Fruit fly (Drosophila melanogaster) whole organism, embryonic: ENCODE measurements around the gene Dtg.

Experiments
- B-H1 ChIP-seq: fragments of 200-800 bp; sonication (Bioruptor generic); IDR thresholded peaks from 3 replicates; pipeline ENCODE4 v1.3.6; 2022; ENCODE audit warnings: missing biosample characterization, missing genetic modification characterization
- Blimp-1 ChIP-seq: fragments of 200-800 bp; sonication (Bioruptor generic); optimal IDR thresholded peaks from 3 replicates; lab custom pipeline; 2018; ENCODE audit warnings: missing biosample characterization, missing genetic modification characterization, mild to moderate bottlenecking, moderate library complexity, missing genetic modification reagents
- CG10565 ChIP-seq: fragments of 200-800 bp; sonication (Bioruptor generic); optimal IDR thresholded peaks from 3 replicates; lab custom pipeline; 2016; ENCODE audit warnings: missing biosample characterization, mild to moderate bottlenecking, missing genetic modification characterization
- CG11695 ChIP-seq: fragments of 200-800 bp; sonication (Bioruptor generic); IDR thresholded peaks from 3 replicates; pipeline ENCODE4 v1.3.6; 2022; ENCODE audit warnings: missing biosample characterization, missing genetic modification characterization
- CG13296 ChIP-seq: fragments of 200-800 bp; sonication (Bioruptor generic); optimal IDR thresholded peaks from 3 replicates; lab custom pipeline; 2018; ENCODE audit warnings: missing biosample characterization, mild to moderate bottlenecking, missing genetic modification characterization
- CG16813 ChIP-seq: fragments of 200-800 bp; sonication (Bioruptor generic); IDR thresholded peaks from 3 replicates; pipeline ENCODE4 v1.3.6; 2022; ENCODE audit warnings: missing biosample characterization, missing genetic modification characterization; ENCODE audit not compliant: partially characterized antibody
- CG17802 ChIP-seq: fragments of 200-800 bp; sonication (Bioruptor generic); optimal IDR thresholded peaks from 2 replicates; lab custom pipeline; 2018; ENCODE audit warnings: missing biosample characterization, mild to moderate bottlenecking, missing genetic modification characterization, moderate library complexity
- CG2116 ChIP-seq: fragments of 200-800 bp; sonication (Bioruptor generic); optimal IDR thresholded peaks from 3 replicates; lab custom pipeline; 2018; ENCODE audit warnings: missing biosample characterization, mild to moderate bottlenecking, missing genetic modification characterization
- CG2202 ChIP-seq: fragments of 200-800 bp; sonication (Bioruptor generic); optimal IDR thresholded peaks from 2 replicates; lab custom pipeline; 2018; ENCODE audit warnings: missing biosample characterization, mild to moderate bottlenecking, missing genetic modification characterization
- CG30403 ChIP-seq: fragments of 200-800 bp; sonication (Bioruptor generic); optimal IDR thresholded peaks from 3 replicates; lab custom pipeline; 2016; ENCODE audit warnings: missing biosample characterization, missing genetic modification characterization
- CG31441 ChIP-seq: fragments of 200-800 bp; sonication (Bioruptor generic); IDR thresholded peaks from 2 replicates; pipeline ENCODE4 v1.3.6; 2022; ENCODE audit warnings: missing biosample characterization, missing genetic modification characterization
- CG3407 ChIP-seq: fragments of 200-800 bp; sonication (Bioruptor generic); optimal IDR thresholded peaks from 2 replicates; lab custom pipeline; 2018; ENCODE audit warnings: missing biosample characterization, mild to moderate bottlenecking, missing genetic modification characterization
- CG3847 ChIP-seq: fragments of 200-800 bp; sonication (Bioruptor generic); IDR thresholded peaks from 2 replicates; pipeline ENCODE4 v1.3.6; 2022; ENCODE audit warnings: missing biosample characterization, missing genetic modification characterization
- CG4360 ChIP-seq: fragments of 200-800 bp; sonication (Bioruptor generic); IDR thresholded peaks from 2 replicates; pipeline ENCODE4 v1.3.6; 2022; ENCODE audit warnings: missing biosample characterization, missing genetic modification characterization
- CG4424 ChIP-seq: fragments of 200-800 bp; sonication (Bioruptor generic); optimal IDR thresholded peaks from 3 replicates; lab custom pipeline; 2016; ENCODE audit warnings: missing biosample characterization, missing genetic modification characterization
- CG5245 ChIP-seq: fragments of 200-800 bp; sonication (Bioruptor generic); optimal IDR thresholded peaks from 3 replicates; lab custom pipeline; 2016; ENCODE audit warnings: missing biosample characterization, missing genetic modification characterization
- CG5953 ChIP-seq: fragments of 200-800 bp; sonication (Bioruptor generic); IDR thresholded peaks from 2 replicates; pipeline ENCODE4 v1.3.6; 2022; ENCODE audit warnings: missing biosample characterization, missing genetic modification characterization
- CG6654 ChIP-seq: fragments of 200-800 bp; sonication (Bioruptor generic); optimal IDR thresholded peaks from 2 replicates; lab custom pipeline; 2017; ENCODE audit warnings: missing biosample characterization, mild to moderate bottlenecking, missing genetic modification characterization
- CG7271 ChIP-seq: fragments of 200-800 bp; sonication (Bioruptor generic); optimal IDR thresholded peaks from 2 replicates; lab custom pipeline; 2018; ENCODE audit warnings: missing biosample characterization, mild to moderate bottlenecking, missing genetic modification characterization, moderate library complexity
- Dad ChIP-seq: fragments of 200-800 bp; sonication (Bioruptor generic); optimal IDR thresholded peaks from 3 replicates; lab custom pipeline; 2016; ENCODE audit warnings: missing biosample characterization, missing genetic modification characterization
- Deaf1 ChIP-seq: fragments of 200-800 bp; optimal IDR thresholded peaks from 3 replicates; lab custom pipeline; 2019; ENCODE audit warnings: missing biosample characterization, mild to moderate bottlenecking, missing genetic modification characterization, moderate library complexity
- Dek ChIP-seq: fragments of 200-800 bp; sonication (Bioruptor generic); optimal IDR thresholded peaks from 3 replicates; lab custom pipeline; 2019; ENCODE audit warnings: missing biosample characterization, mild to moderate bottlenecking, missing genetic modification characterization, moderate library complexity
- Dll ChIP-seq: fragments of 200-800 bp; sonication (Bioruptor generic); IDR thresholded peaks from 4 replicates; pipeline ENCODE4 v1.3.6; 2022; ENCODE audit warnings: missing biosample characterization, missing genetic modification characterization; ENCODE audit not compliant: partially characterized antibody
- Fer2 ChIP-seq: fragments of 200-800 bp; sonication (Bioruptor generic); optimal IDR thresholded peaks from 2 replicates; lab custom pipeline; 2018; ENCODE audit warnings: missing biosample characterization, mild to moderate bottlenecking, missing genetic modification characterization, moderate library complexity
- Hey ChIP-seq: fragments of 200-800 bp; sonication (Bioruptor generic); optimal IDR thresholded peaks from 3 replicates; lab custom pipeline; 2018; ENCODE audit warnings: missing biosample characterization, mild to moderate bottlenecking, missing genetic modification characterization
- Hr51 ChIP-seq, 2 experiments: fragments of 200-800 bp; sonication (Bioruptor generic); optimal IDR thresholded peaks; 2 replicates in 1 of 2; 3 replicates in 1 of 2; lab custom pipeline; 2016 to 2018; ENCODE audit warnings: missing biosample characterization in 2 of 2, missing genetic modification characterization in 2 of 2, mild to moderate bottlenecking in 1 of 2, moderate library complexity in 1 of 2
- Rfx ChIP-seq: fragments of 200-800 bp; sonication (Bioruptor generic); IDR thresholded peaks from 2 replicates; pipeline ENCODE4 v1.3.6; 2022; ENCODE audit warnings: missing biosample characterization, missing genetic modification characterization
- Ssrp ChIP-seq: fragments of 200-800 bp; sonication (Bioruptor generic); optimal IDR thresholded peaks from 2 replicates; lab custom pipeline; 2018; ENCODE audit warnings: missing biosample characterization, mild to moderate bottlenecking, missing genetic modification characterization, moderate library complexity
- Vsx1 ChIP-seq: fragments of 200-800 bp; sonication (Bioruptor generic); optimal IDR thresholded peaks from 2 replicates; lab custom pipeline; 2017; ENCODE audit warnings: missing biosample characterization, mild to moderate bottlenecking, missing genetic modification characterization, missing genetic modification reagents
- al ChIP-seq: fragments of 200-800 bp; sonication (Bioruptor generic); IDR thresholded peaks from 2 replicates; pipeline ENCODE4 v1.3.6; 2022; ENCODE audit warnings: missing biosample characterization, missing genetic modification characterization
- cas ChIP-seq: fragments of 200-800 bp; sonication (Bioruptor generic); IDR thresholded peaks from 2 replicates; pipeline ENCODE4 v1.3.6; 2022; ENCODE audit warnings: missing biosample characterization, missing genetic modification characterization
- cato ChIP-seq: fragments of 200-800 bp; sonication (Bioruptor generic); optimal IDR thresholded peaks from 2 replicates; lab custom pipeline; 2016; ENCODE audit warnings: missing biosample characterization, missing genetic modification characterization, borderline replicate concordance
- chif ChIP-seq, 2 experiments: fragments of 200-800 bp; sonication (Bioruptor generic); optimal IDR thresholded peaks; 3 replicates each; lab custom pipeline; 2016; ENCODE audit warnings: missing biosample characterization in 2 of 2, missing genetic modification characterization in 2 of 2
- chm ChIP-seq: fragments of 200-800 bp; sonication (Bioruptor generic); IDR thresholded peaks from 2 replicates; pipeline ENCODE4 v1.3.6; 2022; ENCODE audit warnings: missing biosample characterization, missing genetic modification characterization
- crol ChIP-seq: fragments of 200-800 bp; sonication (Bioruptor generic); IDR thresholded peaks from 2 replicates; pipeline ENCODE4 v1.3.6; 2022; ENCODE audit warnings: missing biosample characterization, missing genetic modification characterization
- crp ChIP-seq, 2 experiments: fragments of 200-800 bp; sonication (Bioruptor generic); optimal IDR thresholded peaks; 2 replicates in 1 of 2; 3 replicates in 1 of 2; lab custom pipeline; 2017; ENCODE audit warnings: missing biosample characterization in 2 of 2, missing genetic modification characterization in 2 of 2, mild to moderate bottlenecking in 1 of 2, moderate library complexity in 1 of 2
- dmrt11E ChIP-seq: fragments of 200-800 bp; sonication (Bioruptor generic); optimal IDR thresholded peaks from 3 replicates; lab custom pipeline; 2018; ENCODE audit warnings: missing biosample characterization, mild to moderate bottlenecking, missing genetic modification characterization, moderate library complexity
- ewg ChIP-seq: fragments of 200-800 bp; sonication (Bioruptor generic); optimal IDR thresholded peaks from 3 replicates; lab custom pipeline; 2017; ENCODE audit warnings: mild to moderate bottlenecking, missing biosample characterization, missing genetic modification reagents, missing genetic modification characterization
- fru ChIP-seq: fragments of >200 bp; optimal IDR thresholded peaks from 2 replicates; lab custom pipeline; 2017
- hb ChIP-seq: fragments of 200-800 bp; sonication (Bioruptor generic); IDR thresholded peaks from 3 replicates; pipeline ENCODE4 v1.3.6; 2022; ENCODE audit warnings: missing biosample characterization, missing genetic modification characterization; ENCODE audit not compliant: partially characterized antibody
- inv ChIP-seq: fragments of 200-800 bp; sonication (Bioruptor generic); IDR thresholded peaks from 2 replicates; pipeline ENCODE4 v1.3.6; 2022; ENCODE audit warnings: missing biosample characterization, missing genetic modification characterization; ENCODE audit not compliant: partially characterized antibody
- luna ChIP-seq: fragments of 200-800 bp; sonication (Bioruptor generic); optimal IDR thresholded peaks from 2 replicates; lab custom pipeline; 2016; ENCODE audit warnings: missing biosample characterization, missing genetic modification characterization
- maf-S ChIP-seq: fragments of 200-800 bp; sonication (Bioruptor generic); optimal IDR thresholded peaks from 2 replicates; lab custom pipeline; 2016; ENCODE audit warnings: missing biosample characterization, missing genetic modification characterization
- odd ChIP-seq: fragments of 200-800 bp; sonication (Bioruptor generic); optimal IDR thresholded peaks from 2 replicates; lab custom pipeline; 2017; ENCODE audit warnings: missing biosample characterization, mild to moderate bottlenecking, missing genetic modification characterization
- pita ChIP-seq: fragments of 200-800 bp; sonication (Bioruptor generic); optimal IDR thresholded peaks from 2 replicates; lab custom pipeline; 2017; ENCODE audit warnings: missing biosample characterization, mild to moderate bottlenecking, missing genetic modification characterization
- pros ChIP-seq: fragments of 200-800 bp; sonication (Bioruptor generic); optimal IDR thresholded peaks from 3 replicates; lab custom pipeline; 2019; ENCODE audit warnings: missing biosample characterization, mild to moderate bottlenecking, missing genetic modification characterization, moderate library complexity
- ranshi ChIP-seq: fragments of 200-800 bp; sonication (Bioruptor generic); IDR thresholded peaks from 2 replicates; pipeline ENCODE4 v1.3.6; 2022; ENCODE audit warnings: missing biosample characterization, missing genetic modification characterization
- shn ChIP-seq: fragments of 200-800 bp; sonication (Bioruptor generic); optimal IDR thresholded peaks from 3 replicates; lab custom pipeline; 2016; ENCODE audit warnings: missing biosample characterization, missing genetic modification characterization
- toy ChIP-seq: fragments of 200-800 bp; sonication (Bioruptor generic); IDR thresholded peaks from 2 replicates; pipeline ENCODE4 v1.3.6; 2022; ENCODE audit warnings: missing biosample characterization, missing genetic modification characterization
- ttk ChIP-seq: fragments of 200-800 bp; sonication (Bioruptor generic); IDR thresholded peaks from 2 replicates; pipeline ENCODE4 v2.1.2; 2022; ENCODE audit warnings: missing biosample characterization, missing genetic modification characterization
- vfl ChIP-seq: fragments of 200-800 bp; sonication (Bioruptor generic); optimal IDR thresholded peaks from 2 replicates; lab custom pipeline; 2016; ENCODE audit warnings: missing biosample characterization, missing genetic modification characterization
- zen ChIP-seq: fragments of 200-800 bp; sonication (Bioruptor generic); optimal IDR thresholded peaks from 3 replicates; lab custom pipeline; 2018; ENCODE audit warnings: missing biosample characterization, mild to moderate bottlenecking, missing genetic modification characterization, moderate library complexity

Gene Dtg

dm6 chr3R:12650537-12650936 is 2.7 kb downstream of the Dtg start (continued):
- TF ChIP-seq CG3847 (GFP tag; lab: Robert Waterston, UW) (0 out of 2 replicates have a peak, but pooled peaks have one; percentile 19), CG4424 (GFP tag; lab: Kevin White, UChicago) (no peak), Fer2 (no peak), CG6654 (no peak), CG5245 (GFP tag; lab: Kevin White, UChicago) (no peak), CG5953 (GFP tag; lab: Robert Waterston, UW) (no peak), Hr51 (GFP tag; optimal IDR thresholded peaks at IDR 0.05; lab: Kevin White, UChicago) (no peak), dmrt11E (tag; lab: Kevin White, UChicago) (no peak), B-H1 (GFP tag; lab: Robert Waterston, UW) (no peak), CG7271 (tag; lab: Kevin White, UChicago) (no peak), luna (GFP tag; lab: Kevin White, UChicago) (no peak), maf-S (GFP tag; lab: Kevin White, UChicago) (no peak), shn (no peak), CG13296 (GFP tag; lab: Kevin White, UChicago) (no peak), toy (GFP tag; lab: Robert Waterston, UW) (no peak), pita (GFP tag; lab: Kevin White, UChicago) (peak; percentile 71), CG4360 (GFP tag; lab: Robert Waterston, UW) (no peak), Ssrp (tag; lab: Kevin White, UChicago) (peak; percentile 1), cato (no peak), CG2116 (GFP tag; lab: Kevin White, UChicago) (peak; percentile 11), fru (lab: Kevin White, UChicago) (no peak), odd (no peak), ranshi (no peak), cas (GFP tag; lab: Robert Waterston, UW) (no peak), chif (GFP tag; optimal IDR thresholded peaks at IDR 0.05; lab: Kevin White, UChicago) (peak in 1 of 2 experiments; percentile 10), Dek (tag; lab: Kevin White, UChicago) (peak; percentile 1), hb (GFP tag; lab: Robert Waterston, UW) (no peak), CG16813 (GFP tag; lab: Robert Waterston, UW) (peak; percentile 66), crp (GFP tag; optimal IDR thresholded peaks at IDR 0.05; lab: Kevin White, UChicago) (no peak), crol (GFP tag; lab: Robert Waterston, UW) (no peak), chm (no peak), ttk (GFP tag; lab: Robert Waterston, UW) (no peak), CG17802 (tag; lab: Kevin White, UChicago) (no peak), Blimp-1 (GFP tag; lab: Kevin White, UChicago) (no peak), Dad (no peak), Dll (GFP tag; lab: Robert Waterston, UW) (no peak), al (no peak), vfl (GFP tag; lab: Kevin White, UChicago) (no peak), Hey (tag; lab: Kevin White, UChicago) (no peak), Rfx (no peak), Deaf1 (tag; lab: Kevin White, UChicago) (no peak), CG10565 (GFP tag; lab: Kevin White, UChicago) (no peak), CG2202 (tag; lab: Kevin White, UChicago) (no peak), ewg (GFP tag; lab: Kevin White, UChicago) (no peak), CG3407 (GFP tag; lab: Kevin White, UChicago) (no peak), Vsx1 (no peak), zen (tag; lab: Kevin White, UChicago) (peak; percentile 2), pros (GFP tag; lab: Kevin White, UChicago) (no peak), inv (GFP tag; lab: Robert Waterston, UW) (no peak), CG30403 (no peak), CG31441 (GFP tag; lab: Robert Waterston, UW) (no peak), CG11695 (GFP tag; lab: Robert Waterston, UW) (no peak)
